Fruit fly (Drosophila melanogaster): ENCODE results near the gene CycC.

DNA sequence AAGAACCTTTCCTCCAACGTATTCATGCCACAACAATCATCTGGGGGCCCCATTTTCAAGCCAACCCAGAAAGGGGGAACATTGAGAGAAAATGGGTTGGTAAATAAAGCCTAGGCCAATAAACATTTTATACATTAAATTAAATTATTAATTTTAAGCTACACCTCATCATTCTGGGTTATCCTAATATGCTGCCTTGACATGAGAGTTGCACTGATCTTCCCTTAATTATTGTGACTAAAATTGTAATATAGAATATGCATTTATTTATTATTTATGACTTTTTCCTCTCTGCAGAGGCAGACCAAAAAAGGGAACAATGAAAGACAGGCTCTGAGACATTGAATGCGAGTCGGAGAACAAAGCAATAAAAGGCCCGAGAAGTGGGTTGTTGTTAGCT lies 42.2 kb downstream of the CycC start:
- no peak for TF ChIP-seq dl (GFP tag; optimal IDR thresholded peaks at IDR 0.05; ENCODE audit: insufficient read depth in 1 of 2, partially characterized antibody in 2 of 2)
- no peak for TF ChIP-seq psq (GFP tag; optimal IDR thresholded peaks at IDR 0.05)
- TF ChIP-seq jim (GFP tag; optimal IDR thresholded peaks at IDR 0.05): no peak

Measured in whole organism, wandering third instar larva.